Worm (Caenorhabditis elegans) whole organism, young adult: ENCODE measurements around the gene fipr-29.

Experiments used
- F10E7.11 ChIP-seq: sonication (generic microtip); optimal IDR thresholded peaks from 2 replicates; lab custom pipeline; 2017; ENCODE audit warnings: mild to moderate bottlenecking, missing genetic modification characterization, moderate library complexity, missing compliant biosample characterization
- F22D6.2 ChIP-seq: sonication (generic microtip); optimal IDR thresholded peaks from 2 replicates; lab custom pipeline; 2016; ENCODE audit warnings: mild to moderate bottlenecking, missing genetic modification characterization, missing compliant biosample characterization
- F23B12.7 ChIP-seq: sonication (generic microtip); optimal IDR thresholded peaks from 2 replicates; lab custom pipeline; 2017; ENCODE audit warnings: missing genetic modification characterization, mild to moderate bottlenecking, missing compliant biosample characterization, antibody characterized with exemption, moderate library complexity; ENCODE audit not compliant: insufficient read depth
- F39B2.1 ChIP-seq: fragments of 200-800 bp; sonication (Bioruptor generic); IDR thresholded peaks from 2 replicates; pipeline ENCODE4 v1.3.6; 2022; ENCODE audit warnings: missing genetic modification reagents, missing genetic modification characterization, missing compliant biosample characterization
- F57C9.4 ChIP-seq: sonication (generic microtip); optimal IDR thresholded peaks from 2 replicates; lab custom pipeline; 2017; ENCODE audit warnings: mild to moderate bottlenecking, missing genetic modification characterization, missing compliant biosample characterization
- Y56A3A.18 ChIP-seq: fragments of 200-800 bp; sonication (Bioruptor generic); IDR thresholded peaks from 2 replicates; pipeline ENCODE4 v1.3.6; 2022; ENCODE audit warnings: missing genetic modification reagents, missing genetic modification characterization, missing compliant biosample characterization
- ama-1 ChIP-seq, 3 experiments: fragments of 150-350 bp in 1 of 3; sonication (generic microtip) in 2 of 3; optimal IDR thresholded peaks; 2 replicates each; lab custom pipeline; 2014 to 2018; ENCODE audit warnings: missing biosample characterization in 2 of 3, missing genetic modification characterization in 2 of 3, missing genetic modification reagents in 2 of 3
- egl-18 ChIP-seq: fragments of 200-800 bp; sonication (Bioruptor generic); IDR thresholded peaks from 2 replicates; pipeline ENCODE4 v1.3.6; 2022; ENCODE audit warnings: missing genetic modification reagents, missing genetic modification characterization, missing compliant biosample characterization
- fkh-3 ChIP-seq: sonication (generic microtip); optimal IDR thresholded peaks from 2 replicates; lab custom pipeline; 2016; ENCODE audit warnings: mild to moderate bottlenecking, missing genetic modification characterization, missing compliant biosample characterization
- madf-3 ChIP-seq: fragments of 200-800 bp; sonication (Bioruptor generic); IDR thresholded peaks from 2 replicates; pipeline ENCODE4 v1.3.6; 2022; ENCODE audit warnings: missing genetic modification reagents, missing genetic modification characterization, missing compliant biosample characterization
- pha-4 ChIP-seq: fragments of 150-350 bp; sonication (generic microtip); optimal IDR thresholded peaks from 2 replicates; lab custom pipeline; 2014; ENCODE audit warnings: missing biosample characterization, missing genetic modification reagents, missing genetic modification characterization
- unc-62 ChIP-seq: fragments of 150-350 bp; optimal IDR thresholded peaks from 2 replicates; lab custom pipeline; 2014; ENCODE audit warnings: missing biosample characterization, missing genetic modification reagents, missing genetic modification characterization
- zim-3 ChIP-seq: sonication (generic microtip); optimal IDR thresholded peaks from 2 replicates; lab custom pipeline; 2017; ENCODE audit warnings: mild to moderate bottlenecking, missing genetic modification characterization, moderate library complexity, missing compliant biosample characterization
- ztf-6 ChIP-seq: fragments of 200-800 bp; sonication (Bioruptor generic); IDR thresholded peaks from 2 replicates; pipeline ENCODE4 v1.3.6; 2022; ENCODE audit warnings: missing genetic modification reagents, missing genetic modification characterization, missing compliant biosample characterization

ce11 chrIII:3035977-3036376 is 24.2 kb downstream of the fipr-29 start:
- TF ChIP-seq ama-1 (optimal IDR thresholded peaks at IDR 0.05; lab: Kevin White, UChicago) (peak; percentile 51), ama-1 (GFP tag; optimal IDR thresholded peaks at IDR 0.05; lab: Kevin White, UChicago) (no peak), F57C9.4 (tag; lab: Kevin White, UChicago) (no peak), egl-18 (GFP tag; lab: Robert Waterston, UW) (no peak), ztf-6 (GFP tag; lab: Robert Waterston, UW) (no peak), pha-4 (tag; lab: Kevin White, UChicago) (no peak), madf-3 (GFP tag; lab: Robert Waterston, UW) (no peak), F10E7.11 (tag; lab: Kevin White, UChicago) (no peak), F22D6.2 (tag; lab: Kevin White, UChicago) (no peak), Y56A3A.18 (no peak), F23B12.7 (tag; lab: Kevin White, UChicago) (no peak), unc-62 (GFP tag; lab: Kevin White, UChicago) (no peak), fkh-3 (no peak), zim-3 (tag; lab: Kevin White, UChicago) (no peak), F39B2.1 (GFP tag; lab: Robert Waterston, UW) (no peak)
